Worm (Caenorhabditis elegans) whole organism, L2 larva: ENCODE measurements around the gene algn-2.
A peak's percentile ranks its signal among the peaks of the same experiment; 100 is the strongest.

Source experiments
- C34F6.9 ChIP-seq: fragments of 150-350 bp; optimal IDR thresholded peaks from 2 replicates; lab custom pipeline; 2014; ENCODE audit warnings: missing biosample characterization, missing genetic modification characterization
- F13H6.1 ChIP-seq: sonication (generic microtip); optimal IDR thresholded peaks from 2 replicates; lab custom pipeline; 2016; ENCODE audit warnings: missing genetic modification characterization, missing compliant biosample characterization
- R02D3.7 ChIP-seq: fragments of 150-350 bp; optimal IDR thresholded peaks from 2 replicates; lab custom pipeline; 2014; ENCODE audit warnings: missing biosample characterization, missing genetic modification characterization
- Y55F3AM.14 ChIP-seq: fragments of 200-800 bp; sonication (Bioruptor generic); optimal IDR thresholded peaks from 2 replicates; lab custom pipeline; 2018; ENCODE audit warnings: mild to moderate bottlenecking, missing genetic modification characterization, missing compliant biosample characterization
- ZK546.5 ChIP-seq: sonication (generic microtip); optimal IDR thresholded peaks from 2 replicates; lab custom pipeline; 2017; ENCODE audit warnings: missing biosample characterization, missing genetic modification characterization
- alr-1 ChIP-seq: fragments of 150-350 bp; optimal IDR thresholded peaks from 2 replicates; lab custom pipeline; 2014; ENCODE audit warnings: missing biosample characterization, missing genetic modification characterization
- aly-2 ChIP-seq: fragments of 150-350 bp; optimal IDR thresholded peaks from 2 replicates; lab custom pipeline; 2014; ENCODE audit warnings: missing biosample characterization, missing genetic modification characterization
- ama-1 ChIP-seq: fragments of 150-350 bp; optimal IDR thresholded peaks from 2 replicates; lab custom pipeline; 2018; ENCODE audit warnings: inconsistent platforms
- ceh-16 ChIP-seq: fragments of 150-350 bp; optimal IDR thresholded peaks from 2 replicates; lab custom pipeline; 2014; ENCODE audit warnings: missing biosample characterization, missing genetic modification characterization
- ceh-82 ChIP-seq: fragments of 150-350 bp; optimal IDR thresholded peaks from 2 replicates; lab custom pipeline; 2014; ENCODE audit warnings: missing biosample characterization, missing genetic modification characterization
- crh-2 ChIP-seq: sonication (generic microtip); optimal IDR thresholded peaks from 2 replicates; lab custom pipeline; 2017; ENCODE audit warnings: missing biosample characterization, missing genetic modification characterization
- dmd-4 ChIP-seq: sonication (generic microtip); optimal IDR thresholded peaks from 2 replicates; lab custom pipeline; 2017; ENCODE audit warnings: missing biosample characterization, missing genetic modification characterization
- egl-27 ChIP-seq: sonication (generic microtip); optimal IDR thresholded peaks from 3 replicates; lab custom pipeline; 2017; ENCODE audit warnings: missing biosample characterization, missing genetic modification reagents, missing genetic modification characterization
- elt-1 ChIP-seq: fragments of 150-350 bp; optimal IDR thresholded peaks from 2 replicates; lab custom pipeline; 2014; ENCODE audit warnings: missing biosample characterization, missing genetic modification characterization
- elt-3 ChIP-seq: sonication (generic microtip); optimal IDR thresholded peaks from 2 replicates; lab custom pipeline; 2017; ENCODE audit warnings: missing biosample characterization, missing genetic modification characterization
- fos-1 ChIP-seq: fragments of 150-350 bp; optimal IDR thresholded peaks from 2 replicates; lab custom pipeline; 2014; ENCODE audit warnings: missing biosample characterization, missing genetic modification characterization
- gmeb-1 ChIP-seq: fragments of 150-350 bp; optimal IDR thresholded peaks from 2 replicates; lab custom pipeline; 2014; ENCODE audit warnings: missing biosample characterization, missing genetic modification characterization
- lin-11 ChIP-seq: fragments of 150-350 bp; sonication (generic microtip); optimal IDR thresholded peaks from 2 replicates; lab custom pipeline; 2014; ENCODE audit warnings: missing biosample characterization, missing genetic modification characterization, inconsistent platforms, mixed read lengths
- lin-39 ChIP-seq: fragments of 150-350 bp; optimal IDR thresholded peaks from 2 replicates; lab custom pipeline; 2014; ENCODE audit warnings: missing biosample characterization, missing genetic modification reagents, missing genetic modification characterization
- lsy-2 ChIP-seq, 2 experiments: fragments of 150-350 bp in 1 of 2; sonication (generic microtip) in 1 of 2; optimal IDR thresholded peaks; 2 replicates each; lab custom pipeline; 2014 to 2017; ENCODE audit warnings: missing biosample characterization in 2 of 2, missing genetic modification characterization in 2 of 2
- mbf-1 ChIP-seq: sonication (generic microtip); optimal IDR thresholded peaks from 2 replicates; lab custom pipeline; 2017; ENCODE audit warnings: missing biosample characterization, missing genetic modification characterization
- mdl-1 ChIP-seq, 2 experiments: fragments of 150-350 bp in 1 of 2; sonication (generic microtip) in 1 of 2; optimal IDR thresholded peaks; 2 replicates each; lab custom pipeline; 2017; ENCODE audit warnings: missing biosample characterization in 2 of 2, missing genetic modification characterization in 2 of 2
- nhr-10 ChIP-seq: sonication (generic microtip); optimal IDR thresholded peaks from 2 replicates; lab custom pipeline; 2017; ENCODE audit warnings: missing biosample characterization, missing genetic modification characterization
- nhr-11 ChIP-seq: fragments of 150-350 bp; optimal IDR thresholded peaks from 2 replicates; lab custom pipeline; 2014; ENCODE audit warnings: missing biosample characterization, missing genetic modification characterization
- nhr-12 ChIP-seq: fragments of 150-350 bp; optimal IDR thresholded peaks from 2 replicates; lab custom pipeline; 2014; ENCODE audit warnings: missing biosample characterization, missing genetic modification characterization
- nhr-21 ChIP-seq: fragments of 150-350 bp; optimal IDR thresholded peaks from 2 replicates; lab custom pipeline; 2014; ENCODE audit warnings: missing biosample characterization, missing genetic modification characterization
- nhr-23 ChIP-seq: fragments of 150-350 bp; optimal IDR thresholded peaks from 2 replicates; lab custom pipeline; 2014; ENCODE audit warnings: missing biosample characterization, missing genetic modification reagents, missing genetic modification characterization
- nhr-237 ChIP-seq: fragments of 150-350 bp; optimal IDR thresholded peaks from 2 replicates; lab custom pipeline; 2014; ENCODE audit warnings: missing biosample characterization, missing genetic modification characterization
- nhr-25 ChIP-seq: fragments of 150-350 bp; sonication (generic microtip); optimal IDR thresholded peaks from 3 replicates; lab custom pipeline; 2014; ENCODE audit warnings: missing biosample characterization, missing genetic modification characterization
- nhr-6 ChIP-seq: fragments of 150-350 bp; optimal IDR thresholded peaks from 2 replicates; lab custom pipeline; 2014; ENCODE audit warnings: missing biosample characterization, missing genetic modification characterization
- peb-1 ChIP-seq: fragments of 150-350 bp; optimal IDR thresholded peaks from 2 replicates; lab custom pipeline; 2014; ENCODE audit warnings: missing biosample characterization, missing genetic modification characterization
- sma-3 ChIP-seq: sonication (generic microtip); optimal IDR thresholded peaks from 2 replicates; lab custom pipeline; 2016; ENCODE audit warnings: missing genetic modification reagents, missing genetic modification characterization, missing compliant biosample characterization
- snpc-4 ChIP-seq: fragments of 150-350 bp; optimal IDR thresholded peaks from 2 replicates; lab custom pipeline; 2014; ENCODE audit warnings: missing biosample characterization, missing genetic modification characterization
- unc-39 ChIP-seq: fragments of 150-350 bp; optimal IDR thresholded peaks from 2 replicates; lab custom pipeline; 2014; ENCODE audit warnings: missing biosample characterization, missing genetic modification characterization
- unc-55 ChIP-seq: fragments of 150-350 bp; sonication (generic microtip); optimal IDR thresholded peaks from 3 replicates; lab custom pipeline; 2014; ENCODE audit warnings: missing biosample characterization, missing genetic modification reagents, missing genetic modification characterization
- ztf-1 ChIP-seq: fragments of 200-800 bp; sonication (Bioruptor generic); conservative IDR thresholded peaks from 2 replicates; pipeline ENCODE4 v1.3.6; 2022; ENCODE audit warnings: missing genetic modification characterization, missing compliant biosample characterization
- ztf-11 ChIP-seq: sonication (generic microtip); optimal IDR thresholded peaks from 2 replicates; lab custom pipeline; 2017; ENCODE audit warnings: missing biosample characterization, missing genetic modification characterization
- ztf-4 ChIP-seq: fragments of 150-350 bp; optimal IDR thresholded peaks from 2 replicates; lab custom pipeline; 2014; ENCODE audit warnings: missing biosample characterization, missing genetic modification characterization

Gene algn-2

ce11 chrII:5358137-5358745, 16.8 kb upstream of the algn-2 start, which contains the start of the genes F09E5.11 and bmy-1 (continued):
- TF ChIP-seq ZK546.5 (peak; percentile 29), fos-1 (peak; percentile 56), lin-39 (tag; lab: Kevin White, UChicago) (no peak), Y55F3AM.14 (peak; percentile 61), elt-1 (no peak), snpc-4 (tag; lab: Kevin White, UChicago) (peak; percentile 54)

ce11 chrII:5359252-5359651, 15.8 kb upstream of the algn-2 start, which contains the start of gene sec-6:
Gene sec-6 (plus strand): TSS chrII:5359552.
- no peak for TF ChIP-seq ceh-16 (tag; lab: Kevin White, UChicago)
- no peak for TF ChIP-seq nhr-10 (tag; lab: Kevin White, UChicago)
- TF ChIP-seq mbf-1 (tag; lab: Kevin White, UChicago) = no peak
- TF ChIP-seq nhr-6 (tag; lab: Kevin White, UChicago) = no peak
- no peak for TF ChIP-seq nhr-23 (tag; lab: Kevin White, UChicago)
- TF ChIP-seq nhr-11 (tag; lab: Kevin White, UChicago) = no peak
- no peak for TF ChIP-seq ceh-82

- TF ChIP-seq R02D3.7 (tag; lab: Kevin White, UChicago) = no peak
- TF ChIP-seq Y55F3AM.14 = no peak
- no peak for TF ChIP-seq fos-1
- TF ChIP-seq unc-55 = no peak
Observed at ce11 chrII:5364516-5364915, 10.6 kb upstream of the algn-2 start.

- TF ChIP-seq fos-1 = no peak
- TF ChIP-seq aly-2 (tag; lab: Kevin White, UChicago) = no peak
- TF ChIP-seq nhr-25 (tag; lab: Kevin White, UChicago) = no peak
- TF ChIP-seq unc-55 = no peak
- TF ChIP-seq ZK546.5 = no peak
- TF ChIP-seq, all 48 proteins: peak for 0
Observed at ce11 chrII:5365645-5366044, 9.4 kb upstream of the algn-2 start, which contains the start of gene F09E5.16. Gene F09E5.16 (minus strand): TSS chrII:5365745.

- TF ChIP-seq nhr-11 (tag; lab: Kevin White, UChicago) = no peak
- no peak for TF ChIP-seq nhr-237 (tag; lab: Kevin White, UChicago)
- TF ChIP-seq lsy-2 (tag; optimal IDR thresholded peaks at IDR 0.05; lab: Kevin White, UChicago) = no peak
- no peak for TF ChIP-seq Y55F3AM.14
- no peak for TF ChIP-seq aly-2 (tag; lab: Kevin White, UChicago)
- TF ChIP-seq nhr-10 (tag; lab: Kevin White, UChicago) = no peak
- no peak for TF ChIP-seq nhr-23 (tag; lab: Kevin White, UChicago)
- no peak for TF ChIP-seq fos-1
- TF ChIP-seq ztf-11 (tag; lab: Kevin White, UChicago) = no peak
- no peak for TF ChIP-seq ztf-4 (tag; lab: Kevin White, UChicago)
- TF ChIP-seq lin-11 (tag; lab: Kevin White, UChicago) = no peak
- no peak for TF ChIP-seq egl-27 (tag; lab: Kevin White, UChicago)
- no peak for TF ChIP-seq ZK546.5
- no peak for TF ChIP-seq unc-55
- TF ChIP-seq, all 48 proteins: peak for 0
Observed at ce11 chrII:5370641-5371040, 4.4 kb upstream of the algn-2 start, which contains the start of gene F09E5.12. Gene F09E5.12 (minus strand): TSS chrII:5370741.

ce11 chrII:5373275-5374047, 1.6 kb upstream of the algn-2 start, which contains the start of the genes agt-2 and F09E5.3:
Gene agt-2 (minus strand): TSS chrII:5373827.
Gene F09E5.3 (plus strand): TSS chrII:5373997.
- TF ChIP-seq Y55F3AM.14 (no peak), ztf-4 (tag; lab: Kevin White, UChicago) (peak; percentile 83), unc-39 (tag; lab: Kevin White, UChicago) (no peak), nhr-21 (tag; lab: Kevin White, UChicago) (peak; percentile 86), unc-55 (peak; percentile 94), alr-1 (tag; lab: Kevin White, UChicago) (no peak), dmd-4 (no peak), crh-2 (tag; lab: Kevin White, UChicago) (peak; percentile 94), mbf-1 (tag; lab: Kevin White, UChicago) (no peak), ZK546.5 (peak; percentile 43), sma-3 (GFP tag; lab: Kevin White, UChicago) (peak; percentile 89), snpc-4 (tag; lab: Kevin White, UChicago) (peak; percentile 82), nhr-237 (tag; lab: Kevin White, UChicago) (peak; percentile 11), ama-1 (lab: Kevin White, UChicago) (peak; percentile 71), ceh-16 (tag; lab: Kevin White, UChicago) (peak; percentile 86), nhr-23 (tag; lab: Kevin White, UChicago) (no peak), fos-1 (peak; percentile 92), gmeb-1 (tag; lab: Kevin White, UChicago) (peak; percentile 92), lin-39 (tag; lab: Kevin White, UChicago) (no peak), mdl-1 (tag; optimal IDR thresholded peaks at IDR 0.05; lab: Kevin White, UChicago) (peak in 1 of 2 experiments; percentile 54), nhr-12 (tag; lab: Kevin White, UChicago) (peak; percentile 55), egl-27 (tag; lab: Kevin White, UChicago) (peak; percentile 81), F13H6.1 (tag; lab: Kevin White, UChicago) (peak; percentile 92), elt-3 (tag; lab: Kevin White, UChicago) (no peak), ztf-11 (tag; lab: Kevin White, UChicago) (no peak), ztf-1 (no peak), C34F6.9 (tag; lab: Kevin White, UChicago) (peak; percentile 99), peb-1 (tag; lab: Kevin White, UChicago) (no peak), nhr-6 (tag; lab: Kevin White, UChicago) (peak; percentile 92)
